Worm (Caenorhabditis elegans) whole organism, young adult: ENCODE results near the gene C05D12.2.

ENCODE experiments used
- B0019.2 ChIP-seq: fragments of 200-800 bp; sonication (Bioruptor generic); conservative IDR thresholded peaks from 2 replicates; pipeline ENCODE4 v1.3.6; 2022; ENCODE audit warnings: missing genetic modification reagents, missing genetic modification characterization, missing compliant biosample characterization
- B0035.1 ChIP-seq: sonication (generic microtip); optimal IDR thresholded peaks from 2 replicates; lab custom pipeline; 2016; ENCODE audit warnings: missing genetic modification characterization, mild to moderate bottlenecking, missing compliant biosample characterization, missing genotype, missing genetic modification reagents
- B0261.1 ChIP-seq: sonication (generic microtip); optimal IDR thresholded peaks from 2 replicates; lab custom pipeline; 2016; ENCODE audit warnings: mild to moderate bottlenecking, missing genetic modification characterization, moderate library complexity, missing compliant biosample characterization
- C17E4.6 ChIP-seq: fragments of 200-800 bp; sonication (Bioruptor generic); IDR thresholded peaks from 2 replicates; pipeline ENCODE4 v1.3.6; 2022; ENCODE audit warnings: missing genetic modification reagents, missing genetic modification characterization, missing compliant biosample characterization
- D2030.7 ChIP-seq: fragments of 200-800 bp; sonication (Bioruptor generic); IDR thresholded peaks from 2 replicates; pipeline ENCODE4 v1.3.6; 2022; ENCODE audit warnings: missing genetic modification reagents, missing genetic modification characterization, missing compliant biosample characterization
- F22D6.2 ChIP-seq: sonication (generic microtip); optimal IDR thresholded peaks from 2 replicates; lab custom pipeline; 2016; ENCODE audit warnings: mild to moderate bottlenecking, missing genetic modification characterization, missing compliant biosample characterization
- F23B12.7 ChIP-seq: sonication (generic microtip); optimal IDR thresholded peaks from 2 replicates; lab custom pipeline; 2017; ENCODE audit warnings: missing genetic modification characterization, mild to moderate bottlenecking, missing compliant biosample characterization, antibody characterized with exemption, moderate library complexity; ENCODE audit not compliant: insufficient read depth
- F57A8.1 ChIP-seq: fragments of 200-800 bp; sonication (Bioruptor generic); optimal IDR thresholded peaks from 2 replicates; lab custom pipeline; 2018; ENCODE audit warnings: mild to moderate bottlenecking, missing genetic modification characterization, moderate library complexity, missing compliant biosample characterization
- K11D2.4 ChIP-seq: fragments of 200-800 bp; sonication (Bioruptor generic); IDR thresholded peaks from 2 replicates; pipeline ENCODE4 v1.3.6; 2022; ENCODE audit warnings: missing genetic modification reagents, missing genetic modification characterization, missing compliant biosample characterization
- K12H6.12 ChIP-seq: fragments of 200-800 bp; sonication (Bioruptor generic); optimal IDR thresholded peaks from 2 replicates; lab custom pipeline; 2018; ENCODE audit warnings: mild to moderate bottlenecking, missing genetic modification characterization, missing compliant biosample characterization
- Y53F4B.3 ChIP-seq: fragments of 200-800 bp; sonication (Bioruptor generic); IDR thresholded peaks from 2 replicates; pipeline ENCODE4 v1.3.6; 2022; ENCODE audit warnings: missing genetic modification reagents, missing genetic modification characterization, missing compliant biosample characterization
- Y56A3A.18 ChIP-seq: fragments of 200-800 bp; sonication (Bioruptor generic); IDR thresholded peaks from 2 replicates; pipeline ENCODE4 v1.3.6; 2022; ENCODE audit warnings: missing genetic modification reagents, missing genetic modification characterization, missing compliant biosample characterization
- athp-1 ChIP-seq: sonication (generic microtip); optimal IDR thresholded peaks from 2 replicates; lab custom pipeline; 2017; ENCODE audit warnings: mild to moderate bottlenecking, missing genetic modification characterization, missing compliant biosample characterization
- attf-3 ChIP-seq: fragments of 200-800 bp; sonication (Bioruptor generic); conservative IDR thresholded peaks from 2 replicates; pipeline ENCODE4 v1.3.6; 2022; ENCODE audit warnings: missing genetic modification reagents, missing genetic modification characterization, missing compliant biosample characterization
- bed-1 ChIP-seq: fragments of 200-800 bp; sonication (Bioruptor generic); IDR thresholded peaks from 2 replicates; pipeline ENCODE4 v1.3.6; 2022; ENCODE audit warnings: missing genetic modification reagents, missing genetic modification characterization, missing compliant biosample characterization
- ccch-3 ChIP-seq: fragments of 200-800 bp; sonication (Bioruptor generic); optimal IDR thresholded peaks from 2 replicates; lab custom pipeline; 2018; ENCODE audit warnings: mild to moderate bottlenecking, missing genetic modification characterization, missing compliant biosample characterization
- cebp-2 ChIP-seq: fragments of 200-800 bp; sonication (Bioruptor generic); IDR thresholded peaks from 2 replicates; pipeline ENCODE4 v1.3.6; 2022; ENCODE audit warnings: missing genetic modification characterization, missing compliant biosample characterization
- ceh-40 ChIP-seq: fragments of 200-800 bp; sonication (Bioruptor generic); IDR thresholded peaks from 2 replicates; pipeline ENCODE4 v1.3.6; 2022; ENCODE audit warnings: missing genetic modification characterization, missing compliant biosample characterization
- ceh-91 ChIP-seq: fragments of 200-800 bp; sonication (Bioruptor generic); IDR thresholded peaks from 2 replicates; pipeline ENCODE4 v1.3.6; 2022; ENCODE audit warnings: missing genetic modification reagents, missing genetic modification characterization, missing compliant biosample characterization
- egl-18 ChIP-seq: fragments of 200-800 bp; sonication (Bioruptor generic); IDR thresholded peaks from 2 replicates; pipeline ENCODE4 v1.3.6; 2022; ENCODE audit warnings: missing genetic modification reagents, missing genetic modification characterization, missing compliant biosample characterization
- fkh-3 ChIP-seq: sonication (generic microtip); optimal IDR thresholded peaks from 2 replicates; lab custom pipeline; 2016; ENCODE audit warnings: mild to moderate bottlenecking, missing genetic modification characterization, missing compliant biosample characterization
- him-1 ChIP-seq: sonication (generic microtip); optimal IDR thresholded peaks from 2 replicates; lab custom pipeline; 2016; ENCODE audit warnings: missing genotype, missing genetic modification reagents, missing genetic modification characterization, missing compliant biosample characterization
- hmg-1.2 ChIP-seq: fragments of 200-800 bp; sonication (Bioruptor generic); IDR thresholded peaks from 2 replicates; pipeline ENCODE4 v1.3.6; 2022; ENCODE audit warnings: missing genetic modification reagents, missing genetic modification characterization, missing compliant biosample characterization
- hmg-20 ChIP-seq: fragments of 200-800 bp; sonication (Bioruptor generic); IDR thresholded peaks from 2 replicates; pipeline ENCODE4 v1.3.6; 2022; ENCODE audit warnings: missing genetic modification reagents, missing genetic modification characterization, missing compliant biosample characterization
- hsf-1 ChIP-seq: fragments of 200-800 bp; sonication (Bioruptor generic); IDR thresholded peaks from 2 replicates; pipeline ENCODE4 v1.3.6; 2022; ENCODE audit warnings: missing genetic modification reagents, missing genetic modification characterization, missing compliant biosample characterization
- let-607 ChIP-seq, 2 experiments: fragments of 200-800 bp in 1 of 2; sonication (Bioruptor generic) in 1 of 2; sonication (generic microtip) in 1 of 2; optimal IDR thresholded peaks; 2 replicates each; lab custom pipeline; 2016 to 2018; ENCODE audit warnings: mild to moderate bottlenecking in 2 of 2, missing compliant biosample characterization in 2 of 2, missing genetic modification characterization in 2 of 2, moderate library complexity in 2 of 2, missing genotype in 1 of 2
- lin-54 ChIP-seq: fragments of 200-800 bp; sonication (Bioruptor generic); optimal IDR thresholded peaks from 2 replicates; lab custom pipeline; 2018; ENCODE audit warnings: mild to moderate bottlenecking, missing genetic modification characterization, missing compliant biosample characterization
- madf-10 ChIP-seq: sonication (generic microtip); optimal IDR thresholded peaks from 2 replicates; lab custom pipeline; 2016; ENCODE audit warnings: mild to moderate bottlenecking, missing genetic modification characterization, missing compliant biosample characterization
- madf-6 ChIP-seq: fragments of 200-800 bp; sonication (Bioruptor generic); IDR thresholded peaks from 2 replicates; pipeline ENCODE4 v1.3.6; 2022; ENCODE audit warnings: missing genetic modification reagents, missing genetic modification characterization, missing compliant biosample characterization
- madf-8 ChIP-seq: fragments of 200-800 bp; sonication (Bioruptor generic); conservative IDR thresholded peaks from 2 replicates; pipeline ENCODE4 v1.3.6; 2022; ENCODE audit warnings: missing genetic modification reagents, missing genetic modification characterization, missing compliant biosample characterization
- mes-4 ChIP-seq: sonication (generic microtip); optimal IDR thresholded peaks from 2 replicates; lab custom pipeline; 2016; ENCODE audit warnings: missing genotype, missing genetic modification characterization, missing compliant biosample characterization
- nfya-1 ChIP-seq: sonication (generic microtip); optimal IDR thresholded peaks from 2 replicates; lab custom pipeline; 2017; ENCODE audit warnings: antibody characterized with exemption, missing compliant biosample characterization, missing genetic modification characterization, borderline replicate concordance; ENCODE audit not compliant: insufficient read depth
- nfyb-1 ChIP-seq: fragments of 200-800 bp; sonication (Bioruptor generic); IDR thresholded peaks from 2 replicates; pipeline ENCODE4 v1.3.6; 2022; ENCODE audit warnings: missing genetic modification reagents, missing genetic modification characterization, missing compliant biosample characterization
- nhr-120 ChIP-seq: fragments of 200-800 bp; sonication (Bioruptor generic); IDR thresholded peaks from 2 replicates; pipeline ENCODE4 v1.3.6; 2022; ENCODE audit warnings: missing genetic modification characterization, missing compliant biosample characterization
- nhr-179 ChIP-seq: sonication (generic microtip); optimal IDR thresholded peaks from 2 replicates; lab custom pipeline; 2016; ENCODE audit warnings: mild to moderate bottlenecking, missing genetic modification characterization, missing compliant biosample characterization
- nhr-27 ChIP-seq: fragments of 200-800 bp; sonication (Bioruptor generic); optimal IDR thresholded peaks from 2 replicates; lab custom pipeline; 2018; ENCODE audit warnings: mild to moderate bottlenecking, missing genetic modification characterization, moderate library complexity, missing compliant biosample characterization
- pbrm-1 ChIP-seq: fragments of 200-800 bp; sonication (Bioruptor generic); IDR thresholded peaks from 2 replicates; pipeline ENCODE4 v1.3.6; 2022; ENCODE audit warnings: missing genetic modification reagents, missing genetic modification characterization, missing compliant biosample characterization
- pha-4 ChIP-seq: fragments of 150-350 bp; sonication (generic microtip); optimal IDR thresholded peaks from 2 replicates; lab custom pipeline; 2014; ENCODE audit warnings: missing biosample characterization, missing genetic modification reagents, missing genetic modification characterization
- rec-8 ChIP-seq, 2 experiments: sonication (generic microtip); optimal IDR thresholded peaks; 2 replicates each; lab custom pipeline; 2016; ENCODE audit warnings: mild to moderate bottlenecking in 2 of 2, missing genetic modification characterization in 2 of 2, missing genetic modification reagents in 2 of 2, missing genotype in 2 of 2, missing biosample characterization in 1 of 2, missing compliant biosample characterization in 1 of 2, moderate library complexity in 1 of 2
- rpc-1 ChIP-seq, 2 experiments: fragments of 150-350 bp in 1 of 2; sonication (generic microtip) in 1 of 2; optimal IDR thresholded peaks; 2 replicates each; lab custom pipeline; 2014 to 2018; ENCODE audit warnings: missing biosample characterization in 1 of 2, missing genetic modification characterization in 1 of 2, missing genetic modification reagents in 1 of 2, missing genotype in 1 of 2
- snpc-1.1 ChIP-seq: sonication (generic microtip); optimal IDR thresholded peaks from 2 replicates; lab custom pipeline; 2017; ENCODE audit warnings: missing genetic modification characterization, mild to moderate bottlenecking, missing compliant biosample characterization, antibody characterized with exemption, moderate library complexity, missing genotype, missing genetic modification reagents; ENCODE audit not compliant: insufficient read depth
- somi-1 ChIP-seq: fragments of 200-800 bp; sonication (Bioruptor generic); optimal IDR thresholded peaks from 2 replicates; lab custom pipeline; 2018; ENCODE audit warnings: mild to moderate bottlenecking, missing genetic modification characterization, missing compliant biosample characterization
- tbx-9 ChIP-seq: sonication (generic microtip); optimal IDR thresholded peaks from 2 replicates; lab custom pipeline; 2016; ENCODE audit warnings: borderline replicate concordance, missing genetic modification characterization, inconsistent platforms, missing compliant biosample characterization
- tlf-1 ChIP-seq: fragments of 200-800 bp; sonication (Bioruptor generic); optimal IDR thresholded peaks from 2 replicates; lab custom pipeline; 2018; ENCODE audit warnings: mild to moderate bottlenecking, missing genetic modification characterization, missing compliant biosample characterization
- zfh-2 ChIP-seq: fragments of 200-800 bp; sonication (Bioruptor generic); conservative IDR thresholded peaks from 2 replicates; pipeline ENCODE4 v1.3.6; 2022; ENCODE audit warnings: missing genetic modification reagents, missing genetic modification characterization, missing compliant biosample characterization
- zim-3 ChIP-seq: sonication (generic microtip); optimal IDR thresholded peaks from 2 replicates; lab custom pipeline; 2017; ENCODE audit warnings: mild to moderate bottlenecking, missing genetic modification characterization, moderate library complexity, missing compliant biosample characterization
- ztf-26 ChIP-seq: sonication (generic microtip); optimal IDR thresholded peaks from 2 replicates; lab custom pipeline; 2017; ENCODE audit warnings: missing genetic modification characterization, missing compliant biosample characterization

Gene C05D12.2

DNA sequence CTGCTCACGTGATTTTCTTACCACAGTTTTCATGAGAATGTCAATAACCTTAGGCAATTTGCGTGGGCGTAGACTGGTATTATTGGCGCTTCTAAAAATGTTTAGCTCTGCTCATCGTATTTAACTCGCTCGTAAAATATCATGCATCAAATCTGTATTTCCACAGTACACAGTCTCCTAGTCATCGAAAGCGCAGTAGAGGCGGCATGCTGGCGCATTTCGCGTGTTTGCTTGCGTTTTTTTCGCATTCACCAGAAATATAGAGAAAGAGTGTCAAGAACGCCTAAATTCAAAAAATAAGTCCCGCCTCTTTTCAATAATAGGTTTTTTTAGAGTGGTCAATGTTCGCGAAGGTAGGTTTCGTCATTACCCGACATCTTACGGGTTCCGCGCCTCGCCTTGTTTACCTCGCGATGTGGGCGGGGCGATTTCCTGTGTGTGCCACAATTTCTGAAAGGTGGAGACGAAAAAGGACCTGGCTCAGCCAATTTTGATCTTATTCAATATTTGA lies 41.4 kb upstream of the C05D12.2 start (continued):
- peak; percentile 46 to 81 for TF ChIP-seq rec-8 (tag; optimal IDR thresholded peaks at IDR 0.05; lab: Kevin White, UChicago)
- peak; percentile 31 for TF ChIP-seq F23B12.7 (tag; lab: Kevin White, UChicago)
- peak; percentile 84 for TF ChIP-seq athp-1 (tag; lab: Kevin White, UChicago)
- peak; percentile 91 for TF ChIP-seq fkh-3 (tag; lab: Kevin White, UChicago)
- TF ChIP-seq K11D2.4 (GFP tag; lab: Robert Waterston, UW), result peak; percentile 73
- TF ChIP-seq B0261.1 (tag; lab: Kevin White, UChicago), result peak; percentile 35
- peak; percentile 87 for TF ChIP-seq madf-6
- peak; percentile 71 for TF ChIP-seq zim-3 (tag; lab: Kevin White, UChicago)
- TF ChIP-seq nhr-27 (tag; lab: Kevin White, UChicago), result no peak
- TF ChIP-seq Y56A3A.18 (GFP tag; lab: Robert Waterston, UW), result peak; percentile 87; the same call in 1 of the 2 replicates
- peak; percentile 75 for TF ChIP-seq madf-8 (GFP tag; lab: Robert Waterston, UW)
- peak; percentile 87 for TF ChIP-seq tlf-1 (GFP tag; lab: Kevin White, UChicago)
- TF ChIP-seq somi-1 (GFP tag; lab: Kevin White, UChicago), result no peak
- TF ChIP-seq nfya-1 (tag; lab: Kevin White, UChicago), result no peak
- no peak for TF ChIP-seq K12H6.12
- 0 out of 2 replicates have a peak, but pooled peaks have one; percentile 57 for TF ChIP-seq cebp-2
- TF ChIP-seq B0035.1 (tag; lab: Kevin White, UChicago), result peak; percentile 33
- TF ChIP-seq bed-1 (GFP tag; lab: Robert Waterston, UW), result 0 out of 2 replicates have a peak, but pooled peaks have one; percentile 75
- TF ChIP-seq zfh-2 (GFP tag; lab: Robert Waterston, UW), result no peak
- TF ChIP-seq C17E4.6 (GFP tag; lab: Robert Waterston, UW), result peak; percentile 95
- TF ChIP-seq ceh-40 (GFP tag; lab: Robert Waterston, UW), result 0 out of 2 replicates have a peak, but pooled peaks have one; percentile 36
- peak; percentile 85 for TF ChIP-seq hmg-1.2 (GFP tag; lab: Robert Waterston, UW)
- TF ChIP-seq ceh-91 (GFP tag; lab: Robert Waterston, UW), result peak; percentile 86
- peak; percentile 81 for TF ChIP-seq B0019.2
- TF ChIP-seq pbrm-1 (GFP tag; lab: Robert Waterston, UW), result peak; percentile 96
- TF ChIP-seq ztf-26 (tag; lab: Kevin White, UChicago), result peak; percentile 64
- peak; percentile 13 for TF ChIP-seq mes-4 (tag; lab: Kevin White, UChicago)
- TF ChIP-seq F57A8.1 (GFP tag; lab: Kevin White, UChicago), result no peak
- peak; percentile 90 for TF ChIP-seq nfyb-1 (GFP tag; lab: Robert Waterston, UW)
- peak; percentile 94 for TF ChIP-seq him-1 (tag; lab: Kevin White, UChicago)
- no peak for TF ChIP-seq nhr-120
- TF ChIP-seq tbx-9 (tag; lab: Kevin White, UChicago), result peak; percentile 66
- no peak for TF ChIP-seq hmg-20 (GFP tag; lab: Robert Waterston, UW)
- TF ChIP-seq pha-4, result no peak
- TF ChIP-seq let-607 (tag; optimal IDR thresholded peaks at IDR 0.05; lab: Kevin White, UChicago), result peak; percentile 34 to 77
- TF ChIP-seq nhr-179, result no peak
- TF ChIP-seq hsf-1 (GFP tag; lab: Robert Waterston, UW), result peak; percentile 76
- no peak for TF ChIP-seq madf-10 (tag; lab: Kevin White, UChicago)
- TF ChIP-seq Y53F4B.3 (GFP tag; lab: Robert Waterston, UW), result peak; percentile 82
- no peak for TF ChIP-seq F22D6.2 (tag; lab: Kevin White, UChicago)
- no peak for TF ChIP-seq ccch-3 (GFP tag; lab: Kevin White, UChicago)
- TF ChIP-seq attf-3, result peak; percentile 64
- TF ChIP-seq rpc-1 (optimal IDR thresholded peaks at IDR 0.05; lab: Kevin White, UChicago), result no peak
- TF ChIP-seq rpc-1 (tag; optimal IDR thresholded peaks at IDR 0.05; lab: Kevin White, UChicago), result peak; percentile 5
- peak; percentile 89 for TF ChIP-seq lin-54 (GFP tag; lab: Kevin White, UChicago)
- no peak for TF ChIP-seq egl-18 (GFP tag; lab: Robert Waterston, UW)
- TF ChIP-seq snpc-1.1 (tag; lab: Kevin White, UChicago), result peak; percentile 96
- peak; percentile 98 for TF ChIP-seq D2030.7
